Worm (Caenorhabditis elegans): ENCODE data around the gene txdc-12.1.

Gene txdc-12.1

DNA sequence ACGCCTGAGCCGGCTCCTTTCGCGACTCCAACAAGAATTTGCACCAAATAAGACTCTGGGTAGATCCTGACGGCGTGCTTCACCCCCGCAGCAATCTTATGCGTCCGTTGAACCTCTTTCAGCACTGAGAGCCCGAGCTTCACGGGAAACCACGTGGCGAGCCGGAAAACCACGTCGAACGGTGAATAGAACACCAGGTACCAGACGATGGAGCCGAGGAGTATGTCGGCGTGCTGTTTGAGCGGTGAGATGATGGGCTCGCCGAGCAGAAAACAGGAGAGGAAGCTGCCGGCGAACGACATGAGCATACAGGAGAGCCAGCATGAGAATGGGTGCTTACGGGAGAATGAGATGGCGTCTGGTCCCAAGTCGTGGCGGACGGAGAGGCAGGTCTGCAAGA lies 38.4 kb downstream of the txdc-12.1 start:
- TF ChIP-seq cog-1 (tag; optimal IDR thresholded peaks at IDR 0.05) (no peak), flt-1 (GFP tag; IDR thresholded peaks at IDR 0.05) (no peak), med-1 (GFP tag; optimal IDR thresholded peaks at IDR 0.05; ENCODE audit: insufficient read depth) (no peak), ref-1 (GFP tag; conservative IDR thresholded peaks at IDR 0.05) (no peak), ztf-23 (GFP tag; IDR thresholded peaks at IDR 0.05) (no peak), ztf-29 (GFP tag; IDR thresholded peaks at IDR 0.05) (no peak), klf-2 (GFP tag; conservative IDR thresholded peaks at IDR 0.05) (no peak), T22C8.4 (GFP tag; IDR thresholded peaks at IDR 0.05) (no peak), tab-1 (GFP tag; IDR thresholded peaks at IDR 0.05) (no peak)

DNA sequence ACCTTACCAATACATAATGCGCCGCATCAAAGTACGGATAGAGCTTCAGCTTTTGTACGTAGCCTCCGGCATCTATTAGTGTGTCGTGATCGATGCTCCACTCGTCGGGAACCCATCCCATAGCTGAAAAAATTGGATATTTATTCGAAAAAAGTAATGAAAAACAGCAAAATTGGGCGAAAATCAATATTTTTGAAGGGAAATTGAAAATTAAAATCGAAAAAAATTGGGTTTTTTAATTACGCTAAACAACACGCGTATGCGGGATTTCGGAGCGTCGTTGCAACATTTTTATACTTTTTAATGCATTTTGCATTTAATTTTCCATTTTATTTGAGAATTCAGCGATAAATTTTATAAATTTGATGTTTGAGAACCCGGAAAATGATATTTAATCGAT lies 39.1 kb downstream of the txdc-12.1 start, which contains the start of the genes tric-1B.2 and Y57A10A.29:
TSS of gene tric-1B.2 (minus strand) at position 129 of the 400 bp plus-strand sequence.
TSS of gene Y57A10A.29 (plus strand) at position 303 of the 400 bp plus-strand sequence.
- TF ChIP-seq flt-1 (GFP tag; IDR thresholded peaks at IDR 0.05) (no peak), ref-1 (GFP tag; conservative IDR thresholded peaks at IDR 0.05) (no peak), tab-1 (GFP tag; IDR thresholded peaks at IDR 0.05) (no peak), med-1 (GFP tag; optimal IDR thresholded peaks at IDR 0.05; ENCODE audit: insufficient read depth) (no peak), T22C8.4 (GFP tag; IDR thresholded peaks at IDR 0.05) (no peak)

DNA sequence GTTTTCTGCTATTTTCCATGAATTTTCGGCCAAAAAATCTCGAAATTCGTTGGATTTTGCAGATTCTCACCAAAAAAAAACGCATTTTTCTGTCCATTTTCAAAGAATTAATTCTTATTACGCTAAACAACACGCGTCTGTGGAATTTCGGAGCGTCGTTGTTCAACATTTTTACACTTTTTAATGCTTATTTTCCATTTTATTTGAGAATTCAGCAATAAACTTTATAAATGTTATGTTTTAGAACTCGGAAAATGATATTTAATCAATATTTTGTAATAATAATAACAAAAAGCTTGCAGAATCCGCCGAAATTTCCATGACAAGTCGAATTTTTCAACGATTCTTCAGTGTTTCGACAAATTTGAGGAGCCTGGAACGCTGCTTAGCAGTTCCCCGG lies 40.2 kb downstream of the txdc-12.1 start, which contains the start of gene ife-5:
TSS of gene ife-5 (plus strand) at position 301 of the 400 bp plus-strand sequence.
- TF ChIP-seq klf-2 (GFP tag; conservative IDR thresholded peaks at IDR 0.05) (no peak), cog-1 (tag; optimal IDR thresholded peaks at IDR 0.05) (no peak), T22C8.4 (GFP tag; IDR thresholded peaks at IDR 0.05) (no peak), ztf-29 (GFP tag; IDR thresholded peaks at IDR 0.05) (no peak), ztf-23 (GFP tag; IDR thresholded peaks at IDR 0.05) (no peak), med-1 (GFP tag; optimal IDR thresholded peaks at IDR 0.05; ENCODE audit: insufficient read depth) (no peak), flt-1 (GFP tag; IDR thresholded peaks at IDR 0.05) (no peak), ref-1 (GFP tag; conservative IDR thresholded peaks at IDR 0.05) (no peak), tab-1 (GFP tag; IDR thresholded peaks at IDR 0.05) (no peak)

- TF ChIP-seq med-1 (GFP tag; optimal IDR thresholded peaks at IDR 0.05; ENCODE audit: insufficient read depth) (no peak), tab-1 (GFP tag; IDR thresholded peaks at IDR 0.05) (no peak), cog-1 (tag; optimal IDR thresholded peaks at IDR 0.05) (no peak), ztf-23 (GFP tag; IDR thresholded peaks at IDR 0.05) (no peak)
Measured at ce11 chrII:12284045-12284444, 43.9 kb downstream of the txdc-12.1 start.

- TF ChIP-seq T22C8.4 (GFP tag; IDR thresholded peaks at IDR 0.05) (no peak), klf-2 (GFP tag; conservative IDR thresholded peaks at IDR 0.05) (no peak), flt-1 (GFP tag; IDR thresholded peaks at IDR 0.05) (no peak), ref-1 (GFP tag; conservative IDR thresholded peaks at IDR 0.05) (no peak), ztf-29 (GFP tag; IDR thresholded peaks at IDR 0.05) (no peak), ztf-23 (GFP tag; IDR thresholded peaks at IDR 0.05) (no peak), tab-1 (GFP tag; IDR thresholded peaks at IDR 0.05) (no peak), cog-1 (tag; optimal IDR thresholded peaks at IDR 0.05) (no peak), med-1 (GFP tag; optimal IDR thresholded peaks at IDR 0.05; ENCODE audit: insufficient read depth) (no peak)
Measured at ce11 chrII:12289085-12289484, 48.9 kb downstream of the txdc-12.1 start, which contains the start of gene Y57A10A.31. TSS of gene Y57A10A.31 (plus strand) at chrII:12289385.

Data from whole organism, midembryonic.